Worm (Caenorhabditis elegans) whole organism, L3 larva: Measurements from ENCODE around the gene W02G9.4.

Source experiments
- R02D3.7 ChIP-seq: fragments of 150-350 bp; optimal IDR thresholded peaks from 2 replicates; lab custom pipeline; 2014; ENCODE audit warnings: missing biosample characterization, missing genetic modification characterization
- aly-2 ChIP-seq: fragments of 150-350 bp; optimal IDR thresholded peaks from 2 replicates; lab custom pipeline; 2014; ENCODE audit warnings: missing biosample characterization, missing genetic modification characterization
- ama-1 ChIP-seq: fragments of 150-350 bp; optimal IDR thresholded peaks from 2 replicates; lab custom pipeline; 2018
- ceh-16 ChIP-seq: sonication (generic microtip); optimal IDR thresholded peaks from 2 replicates; lab custom pipeline; 2017; ENCODE audit warnings: missing biosample characterization, missing genetic modification characterization
- ceh-82 ChIP-seq: fragments of 150-350 bp; optimal IDR thresholded peaks from 2 replicates; lab custom pipeline; 2014; ENCODE audit warnings: missing biosample characterization, missing genetic modification characterization
- daf-12 ChIP-seq: fragments of 150-350 bp; optimal IDR thresholded peaks from 2 replicates; lab custom pipeline; 2014; ENCODE audit warnings: missing biosample characterization, missing genetic modification reagents, missing genetic modification characterization
- egl-27 ChIP-seq: sonication (generic microtip); optimal IDR thresholded peaks from 4 replicates; lab custom pipeline; 2017; ENCODE audit warnings: missing biosample characterization, missing genetic modification reagents, missing genetic modification characterization
- elt-1 ChIP-seq: fragments of 150-350 bp; optimal IDR thresholded peaks from 2 replicates; lab custom pipeline; 2014; ENCODE audit warnings: missing biosample characterization, missing genetic modification characterization
- fkh-10 ChIP-seq: sonication (generic microtip); optimal IDR thresholded peaks from 2 replicates; lab custom pipeline; 2017; ENCODE audit warnings: missing biosample characterization, missing genetic modification reagents, missing genetic modification characterization
- fkh-2 ChIP-seq: fragments of 150-350 bp; optimal IDR thresholded peaks from 2 replicates; lab custom pipeline; 2014; ENCODE audit warnings: missing biosample characterization, missing genetic modification reagents, missing genetic modification characterization
- hmg-11 ChIP-seq: sonication (generic microtip); optimal IDR thresholded peaks from 2 replicates; lab custom pipeline; 2016; ENCODE audit warnings: missing genetic modification characterization, missing compliant biosample characterization
- jun-1 ChIP-seq: fragments of 150-350 bp; optimal IDR thresholded peaks from 2 replicates; lab custom pipeline; 2014; ENCODE audit warnings: missing biosample characterization, missing genetic modification reagents, missing genetic modification characterization
- lin-15B ChIP-seq: fragments of 150-350 bp; optimal IDR thresholded peaks from 2 replicates; lab custom pipeline; 2014; ENCODE audit warnings: missing biosample characterization, missing genetic modification characterization
- lin-39 ChIP-seq: fragments of 150-350 bp; optimal IDR thresholded peaks from 2 replicates; lab custom pipeline; 2018; ENCODE audit warnings: missing biosample characterization, missing genetic modification reagents, missing genetic modification characterization
- lsy-12 ChIP-seq: sonication (generic microtip); optimal IDR thresholded peaks from 2 replicates; lab custom pipeline; 2016; ENCODE audit warnings: mild to moderate bottlenecking, missing genetic modification characterization, missing compliant biosample characterization
- mdl-1 ChIP-seq: fragments of 150-350 bp; optimal IDR thresholded peaks from 2 replicates; lab custom pipeline; 2014; ENCODE audit warnings: missing biosample characterization, missing genetic modification characterization
- mml-1 ChIP-seq: fragments of 150-350 bp; sonication (generic microtip); optimal IDR thresholded peaks from 3 replicates; lab custom pipeline; 2014; ENCODE audit warnings: missing biosample characterization, missing genetic modification characterization
- nfya-1 ChIP-seq: sonication (generic microtip); optimal IDR thresholded peaks from 2 replicates; lab custom pipeline; 2017; ENCODE audit warnings: missing genetic modification characterization, mild to moderate bottlenecking, missing compliant biosample characterization, antibody characterized with exemption, moderate library complexity; ENCODE audit not compliant: insufficient read depth
- nhr-23 ChIP-seq: fragments of 150-350 bp; optimal IDR thresholded peaks from 2 replicates; lab custom pipeline; 2014; ENCODE audit warnings: missing biosample characterization, missing genetic modification reagents, missing genetic modification characterization
- nhr-237 ChIP-seq: fragments of 150-350 bp; optimal IDR thresholded peaks from 2 replicates; lab custom pipeline; 2014; ENCODE audit warnings: missing biosample characterization, missing genetic modification characterization
- nhr-28 ChIP-seq: fragments of 150-350 bp; optimal IDR thresholded peaks from 2 replicates; lab custom pipeline; 2014; ENCODE audit warnings: missing biosample characterization, missing genetic modification characterization
- nhr-43 ChIP-seq: sonication (generic microtip); optimal IDR thresholded peaks from 2 replicates; lab custom pipeline; 2016; ENCODE audit warnings: mild to moderate bottlenecking, missing genetic modification characterization, missing compliant biosample characterization; ENCODE audit not compliant: poor library complexity, severe bottlenecking
- nhr-67 ChIP-seq: fragments of 150-350 bp; optimal IDR thresholded peaks from 2 replicates; lab custom pipeline; 2014; ENCODE audit warnings: missing biosample characterization, missing genetic modification characterization
- nhr-76 ChIP-seq: fragments of 150-350 bp; sonication (generic microtip); optimal IDR thresholded peaks from 5 replicates; lab custom pipeline; 2014; ENCODE audit warnings: missing biosample characterization, missing genetic modification characterization
- nhr-77 ChIP-seq: fragments of 150-350 bp; optimal IDR thresholded peaks from 2 replicates; lab custom pipeline; 2014; ENCODE audit warnings: missing biosample characterization, missing genetic modification characterization
- pha-4 ChIP-seq: fragments of 150-350 bp; optimal IDR thresholded peaks from 2 replicates; lab custom pipeline; 2014; ENCODE audit warnings: missing biosample characterization, missing genetic modification reagents, missing genetic modification characterization
- skn-1 ChIP-seq: fragments of 150-350 bp; optimal IDR thresholded peaks from 2 replicates; lab custom pipeline; 2014; ENCODE audit warnings: missing biosample characterization, missing genetic modification characterization
- snpc-4 ChIP-seq: fragments of 150-350 bp; optimal IDR thresholded peaks from 2 replicates; lab custom pipeline; 2014; ENCODE audit warnings: missing biosample characterization, missing genetic modification characterization
- tbx-2 ChIP-seq: sonication (generic microtip); optimal IDR thresholded peaks from 2 replicates; lab custom pipeline; 2016; ENCODE audit warnings: mild to moderate bottlenecking, missing genetic modification characterization, missing compliant biosample characterization
- unc-39 ChIP-seq: sonication (generic microtip); optimal IDR thresholded peaks from 4 replicates; lab custom pipeline; 2017; ENCODE audit warnings: missing biosample characterization, missing genetic modification characterization
- unc-62 ChIP-seq: fragments of 150-350 bp; sonication (generic microtip); optimal IDR thresholded peaks from 4 replicates; lab custom pipeline; 2014; ENCODE audit warnings: missing biosample characterization, missing genetic modification reagents, missing genetic modification characterization
- zag-1 ChIP-seq: fragments of 150-350 bp; optimal IDR thresholded peaks from 2 replicates; lab custom pipeline; 2014; ENCODE audit warnings: missing biosample characterization, missing genetic modification characterization
- ztf-11 ChIP-seq: fragments of 150-350 bp; optimal IDR thresholded peaks from 2 replicates; lab custom pipeline; 2014; ENCODE audit warnings: missing biosample characterization, missing genetic modification characterization
- ztf-4 ChIP-seq: fragments of 150-350 bp; optimal IDR thresholded peaks from 2 replicates; lab custom pipeline; 2014; ENCODE audit warnings: missing biosample characterization, missing genetic modification characterization

W02G9.4 gene

DNA sequence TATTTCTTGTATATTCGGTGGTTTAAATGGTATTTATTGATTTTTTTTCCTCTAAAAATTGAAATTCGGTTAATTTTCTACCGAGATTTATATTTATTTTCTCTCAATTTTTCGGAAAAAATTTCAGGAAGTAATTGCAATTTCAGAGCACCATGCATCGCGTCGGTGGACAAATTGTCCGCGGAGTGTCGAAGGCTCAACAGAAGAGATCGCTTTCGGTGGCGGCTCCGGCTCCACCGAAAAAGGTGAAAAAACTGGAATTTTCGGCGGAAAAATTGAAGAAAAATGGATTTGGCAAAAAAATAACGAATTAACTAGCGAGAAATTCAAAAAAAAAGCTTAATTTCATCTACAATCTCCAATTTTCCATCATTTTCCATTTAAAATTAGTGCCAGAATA lies 32.1 kb downstream of the W02G9.4 start, which contains the start of gene nuo-5:
nuo-5 (plus strand) TSS at position 147 of the 400 bp plus-strand sequence.
- TF ChIP-seq pha-4 (tag; lab: Kevin White, UChicago) = no peak
- no peak for TF ChIP-seq lsy-12 (tag; lab: Kevin White, UChicago)
- no peak for TF ChIP-seq nhr-77
- TF ChIP-seq egl-27 (tag; lab: Kevin White, UChicago) = no peak
- TF ChIP-seq aly-2 (tag; lab: Kevin White, UChicago) = no peak
- no peak for TF ChIP-seq lin-39
- no peak for TF ChIP-seq nhr-67 (tag; lab: Kevin White, UChicago)
- no peak for TF ChIP-seq snpc-4 (tag; lab: Kevin White, UChicago)
- TF ChIP-seq fkh-10 (GFP tag; lab: Kevin White, UChicago) = no peak
- TF ChIP-seq hmg-11 (tag; lab: Kevin White, UChicago) = no peak
- no peak for TF ChIP-seq ztf-4 (tag; lab: Kevin White, UChicago)
- no peak for TF ChIP-seq zag-1 (tag; lab: Kevin White, UChicago)
- TF ChIP-seq lin-15B (tag; lab: Kevin White, UChicago) = no peak
- TF ChIP-seq nhr-76 (tag; lab: Kevin White, UChicago) = no peak
- no peak for TF ChIP-seq R02D3.7
- TF ChIP-seq, all 47 proteins: peak for 0

DNA sequence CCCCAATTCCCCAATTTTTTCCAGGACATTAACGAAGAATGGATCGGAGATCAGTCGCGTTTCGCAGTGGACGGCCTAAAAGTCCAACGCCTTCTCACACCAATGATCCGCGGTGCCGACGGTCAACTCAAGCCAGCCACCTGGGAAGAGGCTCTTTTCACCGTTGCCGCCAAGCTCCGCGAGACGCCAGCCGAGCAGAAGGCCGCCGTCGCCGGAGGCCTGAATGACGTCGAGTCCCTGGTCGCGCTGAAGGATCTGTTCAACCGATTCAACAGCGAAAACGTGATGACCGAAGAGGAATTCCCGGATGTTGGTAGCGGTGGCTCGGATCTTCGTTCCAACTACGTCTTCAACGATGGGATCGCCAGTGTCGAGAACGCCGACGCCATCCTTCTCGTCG lies 36.2 kb downstream of the W02G9.4 start:
- TF ChIP-seq nhr-237 (tag; lab: Kevin White, UChicago) = no peak
- TF ChIP-seq aly-2 (tag; lab: Kevin White, UChicago) = no peak
- no peak for TF ChIP-seq R02D3.7
- TF ChIP-seq mdl-1 = no peak
- no peak for TF ChIP-seq nhr-76 (tag; lab: Kevin White, UChicago)
- no peak for TF ChIP-seq nhr-23 (tag; lab: Kevin White, UChicago)
- TF ChIP-seq egl-27 (tag; lab: Kevin White, UChicago) = no peak
- no peak for TF ChIP-seq nhr-28

DNA sequence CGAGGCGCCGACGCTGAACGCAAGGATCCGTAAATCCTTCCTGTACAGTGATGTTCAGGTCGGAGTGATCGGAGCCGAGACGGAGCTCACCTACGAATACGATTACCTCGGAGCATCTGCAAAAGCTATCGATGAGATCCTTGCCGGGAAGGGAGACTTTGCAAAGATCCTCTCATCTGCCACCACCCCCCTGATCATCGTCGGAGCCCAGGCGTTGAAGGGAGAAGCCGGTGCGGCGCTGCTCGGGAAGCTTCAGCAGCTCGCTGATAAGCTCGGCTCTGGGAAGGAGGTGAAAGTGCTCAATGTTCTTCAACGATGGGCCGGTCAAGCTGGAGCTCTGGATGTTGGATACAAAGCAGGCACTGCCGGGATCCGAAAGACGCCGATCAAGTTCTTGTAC lies 36.6 kb downstream of the W02G9.4 start:
- TF ChIP-seq snpc-4 (tag; lab: Kevin White, UChicago) (no peak), ceh-16 (no peak), ceh-82 (tag; lab: Kevin White, UChicago) (no peak), lsy-12 (tag; lab: Kevin White, UChicago) (no peak), nhr-43 (no peak), fkh-2 (tag; lab: Kevin White, UChicago) (no peak), hmg-11 (tag; lab: Kevin White, UChicago) (no peak), jun-1 (no peak), zag-1 (tag; lab: Kevin White, UChicago) (no peak), mdl-1 (no peak), daf-12 (tag; lab: Kevin White, UChicago) (no peak), nhr-23 (tag; lab: Kevin White, UChicago) (no peak), unc-62 (GFP tag; lab: Kevin White, UChicago) (no peak), elt-1 (tag; lab: Kevin White, UChicago) (no peak), tbx-2 (tag; lab: Kevin White, UChicago) (no peak), nhr-77 (no peak)

DNA sequence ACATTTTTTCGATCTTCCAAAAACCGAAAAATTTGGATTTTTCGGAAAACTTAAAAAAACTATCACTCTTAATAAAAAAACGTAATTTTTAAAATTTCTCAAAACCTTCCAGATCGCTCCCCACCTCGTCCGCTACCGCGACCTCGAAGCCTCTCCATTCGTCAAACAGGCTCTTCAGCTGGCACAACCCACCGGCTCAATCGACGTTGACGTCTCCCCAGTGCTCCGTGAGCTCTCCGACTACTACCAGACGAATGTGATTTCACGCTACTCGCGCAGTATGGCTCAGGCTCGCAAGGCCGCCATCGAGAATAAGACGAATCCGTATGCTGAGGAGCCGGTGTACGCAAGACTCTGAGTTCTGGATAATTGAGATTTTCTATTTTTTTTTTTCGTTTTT lies 39.7 kb downstream of the W02G9.4 start:
- no peak for TF ChIP-seq jun-1
- TF ChIP-seq skn-1 (tag; lab: Kevin White, UChicago) = no peak
- TF ChIP-seq daf-12 (tag; lab: Kevin White, UChicago) = no peak
- TF ChIP-seq mml-1 = no peak
- TF ChIP-seq elt-1 (tag; lab: Kevin White, UChicago) = no peak
- no peak for TF ChIP-seq unc-62 (GFP tag; lab: Kevin White, UChicago)
- TF ChIP-seq unc-39 (tag; lab: Kevin White, UChicago) = no peak
- no peak for TF ChIP-seq ztf-11 (tag; lab: Kevin White, UChicago)
- TF ChIP-seq fkh-2 (tag; lab: Kevin White, UChicago) = no peak
- TF ChIP-seq ama-1 (lab: Kevin White, UChicago) = no peak
- no peak for TF ChIP-seq nhr-23 (tag; lab: Kevin White, UChicago)
- TF ChIP-seq ceh-16 = no peak

DNA sequence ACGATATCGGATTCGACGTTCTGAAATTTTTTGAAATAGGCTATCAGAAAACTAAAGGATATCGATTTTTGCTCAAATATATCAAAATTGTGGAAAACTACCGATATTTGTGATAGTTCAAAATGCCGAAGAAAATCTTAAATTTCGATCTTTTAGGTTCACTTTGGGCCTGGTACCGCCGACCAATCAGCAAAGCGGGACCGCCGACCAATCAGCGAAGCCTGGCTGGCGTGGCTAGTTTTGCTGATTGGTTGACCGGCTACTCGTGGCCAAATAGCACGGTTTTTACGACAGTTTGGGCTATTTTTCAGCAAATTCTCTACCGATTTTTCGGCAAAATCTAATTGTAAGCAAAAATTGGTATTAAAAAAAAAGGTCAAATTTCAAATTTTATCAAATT lies 43.5 kb downstream of the W02G9.4 start:
- TF ChIP-seq nhr-67 (tag; lab: Kevin White, UChicago) (no peak), nfya-1 (peak; percentile 73)
